Fruit fly (Drosophila melanogaster) whole organism, embryonic: ENCODE results near the gene vkg.

Source experiments
- B-H2 ChIP-seq: fragments of 200-800 bp; sonication (Bioruptor generic); optimal IDR thresholded peaks from 2 replicates; lab custom pipeline; 2018; ENCODE audit warnings: missing biosample characterization, mild to moderate bottlenecking, missing genetic modification characterization
- CG10321 ChIP-seq: fragments of 200-800 bp; sonication (Bioruptor generic); IDR thresholded peaks from 2 replicates; pipeline ENCODE4 v1.3.6; 2022; ENCODE audit warnings: missing biosample characterization, missing genetic modification characterization
- CG32772 ChIP-seq: fragments of 200-800 bp; sonication (Bioruptor generic); IDR thresholded peaks from 2 replicates; pipeline ENCODE4 v1.3.6; 2022; ENCODE audit warnings: missing biosample characterization, missing genetic modification characterization
- CG34224 ChIP-seq: fragments of 200-800 bp; sonication (Bioruptor generic); IDR thresholded peaks from 3 replicates; pipeline ENCODE4 v1.3.6; 2022; ENCODE audit warnings: missing biosample characterization, missing genetic modification characterization; ENCODE audit not compliant: partially characterized antibody
- Sin3A ChIP-seq: fragments of >200 bp; optimal IDR thresholded peaks from 2 replicates; lab custom pipeline; 2018
- ind ChIP-seq: fragments of 200-800 bp; sonication (Bioruptor generic); optimal IDR thresholded peaks from 3 replicates; lab custom pipeline; 2016; ENCODE audit warnings: missing biosample characterization, missing genetic modification characterization
- sd ChIP-seq: fragments of 200-800 bp; sonication (Bioruptor generic); optimal IDR thresholded peaks from 3 replicates; lab custom pipeline; 2018; ENCODE audit warnings: missing biosample characterization, mild to moderate bottlenecking, missing genetic modification characterization, moderate library complexity
- slou ChIP-seq: fragments of 200-800 bp; sonication (Bioruptor generic); optimal IDR thresholded peaks from 3 replicates; lab custom pipeline; 2016; ENCODE audit warnings: missing biosample characterization, missing genetic modification characterization

DNA sequence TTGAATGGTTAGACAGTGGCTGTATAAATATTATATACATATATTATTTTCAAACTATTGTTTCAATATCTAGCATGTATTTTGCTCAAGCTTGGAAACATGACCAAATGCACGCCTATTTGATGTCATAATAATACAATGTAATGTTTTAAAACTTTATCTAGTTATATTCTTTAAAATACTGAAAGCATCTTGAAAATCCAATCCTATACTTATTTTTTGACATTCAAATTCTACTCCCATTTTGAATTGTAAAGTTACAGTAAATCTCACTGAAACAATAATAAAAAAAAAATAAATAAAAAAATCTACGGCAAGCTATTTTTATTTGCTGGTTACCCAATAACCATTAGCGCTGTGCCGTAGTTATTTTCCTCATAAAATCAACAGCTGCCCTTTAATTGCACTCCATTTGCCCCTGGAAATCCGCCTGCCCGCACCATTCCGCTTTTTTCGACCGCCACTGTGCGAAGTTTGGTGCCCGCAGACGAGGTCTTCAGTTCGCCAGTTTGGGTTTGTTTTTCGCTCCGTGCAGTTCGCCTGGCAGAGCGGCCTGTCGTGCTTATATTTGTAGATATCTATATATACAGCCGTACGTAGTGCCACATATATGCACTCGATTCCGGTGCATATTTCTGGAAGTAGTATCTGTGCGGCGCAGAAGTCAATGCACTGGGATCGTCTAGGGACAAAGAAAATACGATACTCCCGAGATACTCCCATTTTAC lies 17.1 kb upstream of the vkg start:
- peak; percentile 54 for TF ChIP-seq ind (GFP tag; lab: Kevin White, UChicago)
- TF ChIP-seq Sin3A (lab: Kevin White, UChicago) = no peak
- no peak for TF ChIP-seq B-H2 (GFP tag; lab: Kevin White, UChicago)
- TF ChIP-seq slou (GFP tag; lab: Kevin White, UChicago) = peak; percentile 32
- TF ChIP-seq CG32772 (GFP tag; lab: Robert Waterston, UW) = peak; percentile 34; the same call in 1 of the 2 replicates
- no peak for TF ChIP-seq CG34224 (GFP tag; lab: Robert Waterston, UW)
- peak; percentile 28 for TF ChIP-seq sd (tag; lab: Kevin White, UChicago)
- TF ChIP-seq CG10321 (GFP tag; lab: Robert Waterston, UW) = 0 out of 2 replicates have a peak, but pooled peaks have one; percentile 35
